Worm (Caenorhabditis elegans) whole organism, L2 larva: ENCODE data around the gene C07A4.2.

ENCODE experiments used
- blmp-1 ChIP-seq: sonication (generic microtip); optimal IDR thresholded peaks from 2 replicates; lab custom pipeline; 2017; ENCODE audit warnings: missing genetic modification characterization, mild to moderate bottlenecking, missing compliant biosample characterization, antibody characterized with exemption, moderate library complexity; ENCODE audit not compliant: insufficient read depth
- egl-27 ChIP-seq: sonication (generic microtip); optimal IDR thresholded peaks from 3 replicates; lab custom pipeline; 2017; ENCODE audit warnings: missing biosample characterization, missing genetic modification reagents, missing genetic modification characterization
- lin-39 ChIP-seq: fragments of 150-350 bp; optimal IDR thresholded peaks from 2 replicates; lab custom pipeline; 2014; ENCODE audit warnings: missing biosample characterization, missing genetic modification reagents, missing genetic modification characterization
- nhr-237 ChIP-seq: fragments of 150-350 bp; optimal IDR thresholded peaks from 2 replicates; lab custom pipeline; 2014; ENCODE audit warnings: missing biosample characterization, missing genetic modification characterization
- nhr-6 ChIP-seq: fragments of 150-350 bp; optimal IDR thresholded peaks from 2 replicates; lab custom pipeline; 2014; ENCODE audit warnings: missing biosample characterization, missing genetic modification characterization
- peb-1 ChIP-seq: fragments of 150-350 bp; optimal IDR thresholded peaks from 2 replicates; lab custom pipeline; 2014; ENCODE audit warnings: missing biosample characterization, missing genetic modification characterization
- sem-4 ChIP-seq: fragments of 150-350 bp; optimal IDR thresholded peaks from 2 replicates; lab custom pipeline; 2014; ENCODE audit warnings: missing biosample characterization, missing genetic modification reagents, missing genetic modification characterization
- skn-1 ChIP-seq: sonication (generic microtip); optimal IDR thresholded peaks from 2 replicates; lab custom pipeline; 2017; ENCODE audit warnings: missing biosample characterization, missing genetic modification characterization
- snpc-4 ChIP-seq: fragments of 150-350 bp; optimal IDR thresholded peaks from 2 replicates; lab custom pipeline; 2014; ENCODE audit warnings: missing biosample characterization, missing genetic modification characterization
- unc-39 ChIP-seq: fragments of 150-350 bp; optimal IDR thresholded peaks from 2 replicates; lab custom pipeline; 2014; ENCODE audit warnings: missing biosample characterization, missing genetic modification characterization
- unc-62 ChIP-seq: fragments of 150-350 bp; optimal IDR thresholded peaks from 2 replicates; lab custom pipeline; 2014; ENCODE audit warnings: missing biosample characterization, missing genetic modification reagents, missing genetic modification characterization
- ztf-11 ChIP-seq: sonication (generic microtip); optimal IDR thresholded peaks from 2 replicates; lab custom pipeline; 2017; ENCODE audit warnings: missing biosample characterization, missing genetic modification characterization

DNA sequence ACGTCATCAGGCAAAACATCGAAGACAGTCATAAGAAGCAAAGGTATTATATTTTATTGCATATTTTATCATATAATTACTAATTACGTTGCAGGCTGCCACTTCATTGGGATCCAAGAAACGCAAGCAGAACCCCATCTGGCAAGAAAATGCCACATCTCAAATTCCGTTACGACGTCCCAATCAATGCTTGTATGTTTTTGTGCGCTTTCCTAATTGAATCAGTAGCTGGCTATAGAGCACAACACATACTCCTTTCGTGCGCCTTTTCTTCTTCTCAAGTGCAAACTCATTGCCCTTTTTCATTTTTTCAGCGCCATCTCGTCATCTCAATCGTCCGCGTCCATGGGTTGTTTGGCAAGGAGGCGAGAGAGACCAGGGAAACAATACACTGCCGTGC lies 21.1 kb upstream of the C07A4.2 start:
- no peak for TF ChIP-seq nhr-6
- TF ChIP-seq sem-4 (tag; lab: Kevin White, UChicago) = no peak
- no peak for TF ChIP-seq ztf-11
- no peak for TF ChIP-seq unc-39 (tag; lab: Kevin White, UChicago)
- TF ChIP-seq egl-27 (tag; lab: Kevin White, UChicago) = no peak
- TF ChIP-seq snpc-4 = no peak
- no peak for TF ChIP-seq lin-39 (tag; lab: Kevin White, UChicago)
- no peak for TF ChIP-seq nhr-237 (tag; lab: Kevin White, UChicago)
- no peak for TF ChIP-seq peb-1 (tag; lab: Kevin White, UChicago)
- TF ChIP-seq unc-62 (GFP tag; lab: Kevin White, UChicago) = no peak
- no peak for TF ChIP-seq skn-1 (tag; lab: Kevin White, UChicago)
- no peak for TF ChIP-seq blmp-1 (tag; lab: Kevin White, UChicago)
